Fruit fly (Drosophila melanogaster): Measurements from ENCODE around the gene CG32554.
"Not testable (repeated sequence)": the region's sequence is repeated elsewhere in the genome, so short reads cannot be mapped to it uniquely, and the experiment has no call there.

CG32554 gene

dm6 chrX:17852457-17852856 lies at the start of gene CG32554:
Gene CG32554 (minus strand): TSS chrX:17852685.
- TF ChIP-seq Sin3A (optimal IDR thresholded peaks at IDR 0.05) (no peak), Myc (optimal IDR thresholded peaks at IDR 0.05) (no peak), ttk (optimal IDR thresholded peaks at IDR 0.05) (no peak), h (optimal IDR thresholded peaks at IDR 0.05) (no peak), psq (optimal IDR thresholded peaks at IDR 0.05) (no peak), insv (optimal IDR thresholded peaks at IDR 0.05) (no peak)

- TF ChIP-seq insv, h, Sin3A (optimal IDR thresholded peaks at IDR 0.05): not testable (repeated sequence)
Observed at dm6 chrX:17899402-17899801, 46.9 kb upstream of the CG32554 start, which contains the start of gene Gss2. Gene Gss2 (plus strand): TSS chrX:17899702.

dm6 chrX:17889247-17889646 lies 36.8 kb upstream of the CG32554 start, which contains the start of gene Gss1:
Gene Gss1 (plus strand): TSS chrX:17889547.
- TF ChIP-seq ttk, Myc, Sin3A (optimal IDR thresholded peaks at IDR 0.05): not testable (repeated sequence)

- TF ChIP-seq h (optimal IDR thresholded peaks at IDR 0.05) (no peak), Myc (optimal IDR thresholded peaks at IDR 0.05) (no peak), Sin3A (optimal IDR thresholded peaks at IDR 0.05) (no peak), insv (optimal IDR thresholded peaks at IDR 0.05) (no peak), psq (optimal IDR thresholded peaks at IDR 0.05) (no peak), ttk (optimal IDR thresholded peaks at IDR 0.05) (no peak)
Observed at dm6 chrX:17887877-17888276, 35.4 kb upstream of the CG32554 start, which contains the start of gene CG6788. Gene CG6788 (plus strand): TSS chrX:17888177.

- TF ChIP-seq Sin3A (optimal IDR thresholded peaks at IDR 0.05) (peak; percentile 62), ttk (optimal IDR thresholded peaks at IDR 0.05) (no peak), Myc (optimal IDR thresholded peaks at IDR 0.05) (no peak), h (optimal IDR thresholded peaks at IDR 0.05) (no peak), insv (optimal IDR thresholded peaks at IDR 0.05) (no peak), psq (optimal IDR thresholded peaks at IDR 0.05) (peak; percentile 62)
Observed at dm6 chrX:17887208-17887627, 34.7 kb upstream of the CG32554 start, which contains the start of gene mnb. Gene mnb (minus strand): TSS chrX:17887222.

dm6 chrX:17886449-17887207 lies 34.1 kb upstream of the CG32554 start:
- TF ChIP-seq Myc (optimal IDR thresholded peaks at IDR 0.05) (no peak), h (optimal IDR thresholded peaks at IDR 0.05) (no peak), ttk (optimal IDR thresholded peaks at IDR 0.05) (no peak), Sin3A (optimal IDR thresholded peaks at IDR 0.05) (no peak), insv (optimal IDR thresholded peaks at IDR 0.05) (no peak), psq (optimal IDR thresholded peaks at IDR 0.05) (no peak)

- TF ChIP-seq ttk (optimal IDR thresholded peaks at IDR 0.05) (no peak), psq (optimal IDR thresholded peaks at IDR 0.05) (no peak), Sin3A (optimal IDR thresholded peaks at IDR 0.05) (no peak), h (optimal IDR thresholded peaks at IDR 0.05) (no peak), Myc (optimal IDR thresholded peaks at IDR 0.05) (no peak), insv (optimal IDR thresholded peaks at IDR 0.05) (no peak)
Observed at dm6 chrX:17886107-17886448, 33.6 kb upstream of the CG32554 start.

dm6 chrX:17885295-17885694 lies 32.8 kb upstream of the CG32554 start:
- TF ChIP-seq psq (optimal IDR thresholded peaks at IDR 0.05) = no peak
- no peak for TF ChIP-seq Sin3A (optimal IDR thresholded peaks at IDR 0.05)
- TF ChIP-seq Myc (optimal IDR thresholded peaks at IDR 0.05) = no peak

dm6 chrX:17884567-17884966 lies 32.1 kb upstream of the CG32554 start:
- TF ChIP-seq Sin3A (optimal IDR thresholded peaks at IDR 0.05) (no peak), psq (optimal IDR thresholded peaks at IDR 0.05) (no peak), h (optimal IDR thresholded peaks at IDR 0.05) (no peak), Myc (optimal IDR thresholded peaks at IDR 0.05) (no peak), insv (optimal IDR thresholded peaks at IDR 0.05) (no peak), ttk (optimal IDR thresholded peaks at IDR 0.05) (no peak)

dm6 chrX:17883418-17883817 lies 30.9 kb upstream of the CG32554 start, which contains the start of gene CG12985:
Gene CG12985 (plus strand): TSS chrX:17883718.
- no peak for TF ChIP-seq h (optimal IDR thresholded peaks at IDR 0.05)
- no peak for TF ChIP-seq Sin3A (optimal IDR thresholded peaks at IDR 0.05)
- TF ChIP-seq insv (optimal IDR thresholded peaks at IDR 0.05) = no peak

dm6 chrX:17882769-17883168 lies 30.3 kb upstream of the CG32554 start:
- TF ChIP-seq psq (optimal IDR thresholded peaks at IDR 0.05) = no peak
- TF ChIP-seq ttk (optimal IDR thresholded peaks at IDR 0.05) = no peak
- no peak for TF ChIP-seq h (optimal IDR thresholded peaks at IDR 0.05)

- TF ChIP-seq Sin3A (optimal IDR thresholded peaks at IDR 0.05) (no peak), h (optimal IDR thresholded peaks at IDR 0.05) (no peak), psq (optimal IDR thresholded peaks at IDR 0.05) (no peak), Myc (optimal IDR thresholded peaks at IDR 0.05) (no peak), ttk (optimal IDR thresholded peaks at IDR 0.05) (no peak), insv (optimal IDR thresholded peaks at IDR 0.05) (no peak)
Observed at dm6 chrX:17881138-17882121, 28.9 kb upstream of the CG32554 start.
